Fruit fly (Drosophila melanogaster) whole organism, prepupa: ENCODE data around the gene kuz.

Experiments
- Blimp-1 ChIP-seq: fragments of 200-800 bp; sonication (Bioruptor generic); optimal IDR thresholded peaks from 3 replicates; lab custom pipeline; 2017; ENCODE audit warnings: missing biosample characterization, missing genetic modification characterization, mild to moderate bottlenecking, moderate library complexity, missing genetic modification reagents
- CG10669 ChIP-seq: fragments of 200-800 bp; sonication (Bioruptor generic); optimal IDR thresholded peaks from 3 replicates; lab custom pipeline; 2018; ENCODE audit warnings: missing biosample characterization, mild to moderate bottlenecking, missing genetic modification characterization, moderate library complexity
- CG11294 ChIP-seq: fragments of 200-800 bp; sonication (Bioruptor generic); IDR thresholded peaks from 2 replicates; pipeline ENCODE4 v1.3.6; 2022; ENCODE audit warnings: missing biosample characterization, missing genetic modification characterization
- CG11902 ChIP-seq: fragments of 200-800 bp; sonication (Bioruptor generic); optimal IDR thresholded peaks from 3 replicates; lab custom pipeline; 2016; ENCODE audit warnings: missing biosample characterization, missing genetic modification characterization
- CG15336 ChIP-seq: fragments of 200-800 bp; sonication (Bioruptor generic); IDR thresholded peaks from 2 replicates; pipeline ENCODE4 v1.3.6; 2022; ENCODE audit warnings: missing biosample characterization, missing genetic modification characterization
- CG16779 ChIP-seq: fragments of 200-800 bp; sonication (Bioruptor generic); optimal IDR thresholded peaks from 3 replicates; lab custom pipeline; 2017; ENCODE audit warnings: missing biosample characterization, mild to moderate bottlenecking, missing genetic modification characterization
- CG3032 ChIP-seq: fragments of 200-800 bp; optimal IDR thresholded peaks from 2 replicates; lab custom pipeline; 2019; ENCODE audit warnings: missing biosample characterization, mild to moderate bottlenecking, missing genetic modification characterization, moderate library complexity
- CG31627 ChIP-seq: fragments of 200-800 bp; sonication (Bioruptor generic); optimal IDR thresholded peaks from 3 replicates; lab custom pipeline; 2016; ENCODE audit warnings: missing biosample characterization, missing genetic modification characterization
- CG32006 ChIP-seq: fragments of 200-800 bp; sonication (Bioruptor generic); optimal IDR thresholded peaks from 3 replicates; lab custom pipeline; 2017; ENCODE audit warnings: missing biosample characterization, mild to moderate bottlenecking, missing genetic modification characterization
- CG34406 ChIP-seq: fragments of 200-800 bp; sonication (Bioruptor generic); optimal IDR thresholded peaks from 3 replicates; lab custom pipeline; 2016; ENCODE audit warnings: missing biosample characterization, missing genetic modification characterization
- CG3919 ChIP-seq: fragments of 200-800 bp; sonication (Bioruptor generic); optimal IDR thresholded peaks from 3 replicates; lab custom pipeline; 2016; ENCODE audit warnings: missing biosample characterization, missing genetic modification characterization
- CG6276 ChIP-seq: fragments of 200-800 bp; sonication (Bioruptor generic); optimal IDR thresholded peaks from 2 replicates; lab custom pipeline; 2017; ENCODE audit warnings: missing biosample characterization, mild to moderate bottlenecking, missing genetic modification characterization
- CG6792 ChIP-seq: fragments of 200-800 bp; sonication (Bioruptor generic); optimal IDR thresholded peaks from 3 replicates; lab custom pipeline; 2016; ENCODE audit warnings: missing biosample characterization, missing genetic modification characterization
- CG6808 ChIP-seq: fragments of 200-800 bp; sonication (Bioruptor generic); optimal IDR thresholded peaks from 3 replicates; lab custom pipeline; 2017; ENCODE audit warnings: missing biosample characterization, missing genetic modification characterization, mild to moderate bottlenecking, moderate library complexity, missing genetic modification reagents
- CG6854 ChIP-seq: fragments of 200-800 bp; sonication (Bioruptor generic); optimal IDR thresholded peaks from 2 replicates; lab custom pipeline; 2017; ENCODE audit warnings: missing biosample characterization, mild to moderate bottlenecking, missing genetic modification characterization
- CG7368 ChIP-seq: fragments of 200-800 bp; sonication (Bioruptor generic); optimal IDR thresholded peaks from 3 replicates; lab custom pipeline; 2016; ENCODE audit warnings: missing biosample characterization, missing genetic modification characterization
- CG8119 ChIP-seq: fragments of 200-800 bp; sonication (Bioruptor generic); IDR thresholded peaks from 3 replicates; pipeline ENCODE4 v1.3.6; 2022; ENCODE audit warnings: missing biosample characterization, missing genetic modification characterization
- CG8319 ChIP-seq: fragments of 200-800 bp; sonication (Bioruptor generic); optimal IDR thresholded peaks from 3 replicates; lab custom pipeline; 2016; ENCODE audit warnings: missing biosample characterization, missing genetic modification characterization
- CG8632 ChIP-seq: fragments of 200-800 bp; sonication (Bioruptor generic); optimal IDR thresholded peaks from 3 replicates; lab custom pipeline; 2016; ENCODE audit warnings: missing biosample characterization, missing genetic modification characterization
- CG9139 ChIP-seq: fragments of 200-800 bp; sonication (Bioruptor generic); optimal IDR thresholded peaks from 3 replicates; lab custom pipeline; 2017; ENCODE audit warnings: missing biosample characterization, mild to moderate bottlenecking, missing genetic modification characterization
- Eip75B ChIP-seq: fragments of 200-800 bp; sonication (Bioruptor generic); optimal IDR thresholded peaks from 3 replicates; lab custom pipeline; 2016; ENCODE audit warnings: missing biosample characterization, missing genetic modification characterization
- Eip78C ChIP-seq: fragments of 200-800 bp; sonication (Bioruptor generic); peaks from one replicate; lab custom pipeline; 2016; ENCODE audit warnings: missing biosample characterization, missing genetic modification characterization
- Ets21C ChIP-seq: fragments of 200-800 bp; sonication (Bioruptor generic); optimal IDR thresholded peaks from 3 replicates; lab custom pipeline; 2016; ENCODE audit warnings: missing biosample characterization, missing genetic modification characterization
- Ets96B ChIP-seq: fragments of 200-800 bp; optimal IDR thresholded peaks from 2 replicates; lab custom pipeline; 2019; ENCODE audit warnings: missing biosample characterization, mild to moderate bottlenecking, missing genetic modification characterization, moderate library complexity
- Hr38 ChIP-seq: sonication (Bioruptor generic); optimal IDR thresholded peaks from 2 replicates; lab custom pipeline; 2016; ENCODE audit warnings: missing biosample characterization, missing genetic modification characterization
- Hr39 ChIP-seq: fragments of 200-800 bp; sonication (Bioruptor generic); optimal IDR thresholded peaks from 2 replicates; lab custom pipeline; 2016; ENCODE audit warnings: missing biosample characterization, missing genetic modification characterization
- Lpt ChIP-seq: fragments of 200-800 bp; sonication (Bioruptor generic); optimal IDR thresholded peaks from 3 replicates; lab custom pipeline; 2016; ENCODE audit warnings: missing biosample characterization, missing genetic modification characterization
- Met ChIP-seq: fragments of 200-800 bp; sonication (Bioruptor generic); optimal IDR thresholded peaks from 3 replicates; lab custom pipeline; 2016; ENCODE audit warnings: missing biosample characterization, missing genetic modification characterization
- OdsH ChIP-seq: fragments of 200-800 bp; sonication (Bioruptor generic); optimal IDR thresholded peaks from 3 replicates; lab custom pipeline; 2016; ENCODE audit warnings: missing biosample characterization, missing genetic modification characterization
- Smox ChIP-seq: fragments of 200-800 bp; sonication (Bioruptor generic); optimal IDR thresholded peaks from 3 replicates; lab custom pipeline; 2016; ENCODE audit warnings: missing biosample characterization, missing genetic modification characterization
- Sox102F ChIP-seq: fragments of 200-800 bp; sonication (Bioruptor generic); optimal IDR thresholded peaks from 2 replicates; lab custom pipeline; 2016; ENCODE audit warnings: missing biosample characterization, mild to moderate bottlenecking, missing genetic modification characterization
- Sox14 ChIP-seq: fragments of 200-800 bp; sonication (Bioruptor generic); optimal IDR thresholded peaks from 3 replicates; lab custom pipeline; 2016; ENCODE audit warnings: missing biosample characterization, missing genetic modification characterization
- Sox15 ChIP-seq: fragments of 200-800 bp; sonication (Bioruptor generic); optimal IDR thresholded peaks from 3 replicates; lab custom pipeline; 2016; ENCODE audit warnings: missing biosample characterization, missing genetic modification characterization
- achi ChIP-seq: fragments of 200-800 bp; sonication (Bioruptor generic); optimal IDR thresholded peaks from 3 replicates; lab custom pipeline; 2016; ENCODE audit warnings: missing biosample characterization, missing genetic modification characterization
- acj6 ChIP-seq: fragments of 200-800 bp; sonication (Bioruptor generic); optimal IDR thresholded peaks from 3 replicates; lab custom pipeline; 2016; ENCODE audit warnings: missing biosample characterization, missing genetic modification characterization
- cyc ChIP-seq: fragments of 200-800 bp; sonication (Bioruptor generic); optimal IDR thresholded peaks from 3 replicates; lab custom pipeline; 2016; ENCODE audit warnings: missing biosample characterization, missing genetic modification characterization
- dac ChIP-seq: fragments of 200-800 bp; sonication (Bioruptor generic); optimal IDR thresholded peaks from 2 replicates; lab custom pipeline; 2017; ENCODE audit warnings: missing biosample characterization, mild to moderate bottlenecking, missing genetic modification characterization
- dsx ChIP-seq: fragments of 200-800 bp; optimal IDR thresholded peaks from 3 replicates; lab custom pipeline; 2019; ENCODE audit warnings: missing biosample characterization, mild to moderate bottlenecking, missing genetic modification characterization, moderate library complexity; ENCODE audit not compliant: poor library complexity, severe bottlenecking
- eg ChIP-seq: fragments of 200-800 bp; sonication (Bioruptor generic); IDR thresholded peaks from 3 replicates; pipeline ENCODE4 v1.3.6; 2022; ENCODE audit warnings: missing biosample characterization, missing genetic modification characterization
- esn ChIP-seq: fragments of 200-800 bp; sonication (Bioruptor generic); optimal IDR thresholded peaks from 2 replicates; lab custom pipeline; 2016; ENCODE audit warnings: missing biosample characterization, mild to moderate bottlenecking, missing genetic modification characterization, moderate library complexity
- fd59A ChIP-seq: fragments of 200-800 bp; sonication (Bioruptor generic); optimal IDR thresholded peaks from 2 replicates; lab custom pipeline; 2017; ENCODE audit warnings: missing biosample characterization, mild to moderate bottlenecking, missing genetic modification characterization, missing genetic modification reagents
- fd85E ChIP-seq: fragments of 200-800 bp; sonication (Bioruptor generic); optimal IDR thresholded peaks from 3 replicates; lab custom pipeline; 2016; ENCODE audit warnings: missing biosample characterization, missing genetic modification characterization
- fkh ChIP-seq: fragments of 200-800 bp; sonication (Bioruptor generic); optimal IDR thresholded peaks from 3 replicates; lab custom pipeline; 2017; ENCODE audit warnings: missing biosample characterization, mild to moderate bottlenecking, missing genetic modification characterization, moderate library complexity
- lz ChIP-seq: fragments of 200-800 bp; sonication (Bioruptor generic); optimal IDR thresholded peaks from 3 replicates; lab custom pipeline; 2016; ENCODE audit warnings: missing biosample characterization, missing genetic modification characterization
- net ChIP-seq: fragments of 200-800 bp; sonication (Bioruptor generic); optimal IDR thresholded peaks from 3 replicates; lab custom pipeline; 2016; ENCODE audit warnings: missing biosample characterization, missing genetic modification characterization
- pdm3 ChIP-seq: fragments of 200-800 bp; sonication (Bioruptor generic); optimal IDR thresholded peaks from 3 replicates; lab custom pipeline; 2016; ENCODE audit warnings: missing biosample characterization, missing genetic modification characterization
- salr ChIP-seq, 2 experiments: fragments of 200-800 bp; sonication (Bioruptor generic); optimal IDR thresholded peaks; 3 replicates each; lab custom pipeline; 2016 to 2018; ENCODE audit warnings: missing biosample characterization in 2 of 2, missing genetic modification characterization in 2 of 2, mild to moderate bottlenecking in 1 of 2
- spab ChIP-seq: fragments of 200-800 bp; sonication (Bioruptor generic); optimal IDR thresholded peaks from 2 replicates; lab custom pipeline; 2017; ENCODE audit warnings: missing biosample characterization, mild to moderate bottlenecking, missing genetic modification characterization, missing genetic modification reagents
- ss ChIP-seq, 2 experiments: fragments of 200-800 bp; sonication (Bioruptor generic); optimal IDR thresholded peaks; 2 replicates in 1 of 2; 3 replicates in 1 of 2; lab custom pipeline; 2017 to 2018; ENCODE audit warnings: mild to moderate bottlenecking in 2 of 2, missing biosample characterization in 2 of 2, missing genetic modification characterization in 2 of 2, moderate library complexity in 1 of 2
- svp ChIP-seq: fragments of 200-800 bp; sonication (Bioruptor generic); peaks from one replicate; lab custom pipeline; 2016; ENCODE audit warnings: missing biosample characterization, missing genetic modification characterization
- topi ChIP-seq: fragments of 200-800 bp; sonication (Bioruptor generic); optimal IDR thresholded peaks from 3 replicates; lab custom pipeline; 2016; ENCODE audit warnings: missing biosample characterization, missing genetic modification characterization
- vri ChIP-seq: fragments of 200-800 bp; sonication (Bioruptor generic); optimal IDR thresholded peaks from 3 replicates; lab custom pipeline; 2016; ENCODE audit warnings: missing biosample characterization, mild to moderate bottlenecking, missing genetic modification characterization

Gene kuz

DNA sequence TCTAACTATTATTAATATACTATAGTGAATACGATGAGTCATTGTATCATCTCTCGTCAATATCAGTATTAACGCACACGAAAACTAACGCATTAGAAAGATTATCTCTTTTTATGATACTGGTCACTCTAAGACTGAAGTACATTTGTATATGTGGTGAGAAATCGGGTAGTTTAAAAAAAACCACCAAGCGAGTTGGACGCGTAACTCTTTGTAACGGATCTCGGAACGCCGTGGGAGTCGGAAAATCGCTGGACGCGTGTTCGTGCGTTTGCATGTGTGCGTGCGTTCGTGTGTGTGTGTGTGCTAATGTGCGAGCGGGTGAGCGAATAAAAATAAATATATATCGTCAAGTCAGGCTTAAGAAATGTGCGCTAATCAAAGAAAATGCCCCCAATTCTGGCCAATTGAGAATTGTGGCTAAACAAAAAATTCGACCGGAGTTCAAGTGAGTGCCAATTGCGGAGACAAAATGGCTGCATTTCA, at the start of gene kuz:
Gene kuz, plus strand, starts transcription at position 167 of the 486 bp plus-strand sequence.
- no peak for TF ChIP-seq salr (GFP tag; optimal IDR thresholded peaks at IDR 0.05; lab: Kevin White, UChicago)
- no peak for TF ChIP-seq spab
- TF ChIP-seq Met (GFP tag; lab: Kevin White, UChicago) = peak; percentile 11
- no peak for TF ChIP-seq CG8632 (GFP tag; lab: Kevin White, UChicago)
- TF ChIP-seq Eip78C = peak; percentile 89
- peak; percentile 34 to 62 for TF ChIP-seq ss (GFP tag; optimal IDR thresholded peaks at IDR 0.05; lab: Kevin White, UChicago)
- TF ChIP-seq CG10669 = peak; percentile 6
- no peak for TF ChIP-seq Hr39
- peak; percentile 57; the same call in 1 of the 3 replicates for TF ChIP-seq eg (GFP tag; lab: Robert Waterston, UW)
- no peak for TF ChIP-seq CG34406
- TF ChIP-seq Hr38 (GFP tag; lab: Kevin White, UChicago) = no peak
- peak; percentile 67 for TF ChIP-seq CG6854 (GFP tag; lab: Kevin White, UChicago)
- TF ChIP-seq OdsH (GFP tag; lab: Kevin White, UChicago) = no peak
- TF ChIP-seq CG11294 = no peak
- peak; percentile 77 for TF ChIP-seq vri
- no peak for TF ChIP-seq Ets21C
- TF ChIP-seq Blimp-1 = no peak
- peak; percentile 27 for TF ChIP-seq achi (GFP tag; lab: Kevin White, UChicago)
- peak; percentile 43 for TF ChIP-seq Sox14
- no peak for TF ChIP-seq dac (GFP tag; lab: Kevin White, UChicago)
- TF ChIP-seq CG6808 (GFP tag; lab: Kevin White, UChicago) = no peak
- no peak for TF ChIP-seq fd85E (GFP tag; lab: Kevin White, UChicago)
- peak; percentile 29 for TF ChIP-seq pdm3 (GFP tag; lab: Kevin White, UChicago)
- TF ChIP-seq CG6792 = no peak
- peak; percentile 16 for TF ChIP-seq net (GFP tag; lab: Kevin White, UChicago)
- TF ChIP-seq svp = peak; percentile 72
- no peak for TF ChIP-seq CG7368 (GFP tag; lab: Kevin White, UChicago)
- peak; percentile 6 for TF ChIP-seq CG16779 (tag; lab: Kevin White, UChicago)
- TF ChIP-seq esn (GFP tag; lab: Kevin White, UChicago) = no peak
- TF ChIP-seq Lpt (GFP tag; lab: Kevin White, UChicago) = peak; percentile 9
- peak; percentile 44 for TF ChIP-seq dsx (GFP tag; lab: Kevin White, UChicago)
- no peak for TF ChIP-seq lz (GFP tag; lab: Kevin White, UChicago)
- TF ChIP-seq acj6 (GFP tag; lab: Kevin White, UChicago) = no peak
- TF ChIP-seq CG8119 (GFP tag; lab: Robert Waterston, UW) = no peak
- peak; percentile 4 for TF ChIP-seq CG9139 (GFP tag; lab: Kevin White, UChicago)
- TF ChIP-seq cyc (GFP tag; lab: Kevin White, UChicago) = peak; percentile 9
- no peak for TF ChIP-seq fd59A (GFP tag; lab: Kevin White, UChicago)
- peak; percentile 38 for TF ChIP-seq CG3919 (GFP tag; lab: Kevin White, UChicago)
- TF ChIP-seq CG15336 (GFP tag; lab: Robert Waterston, UW) = peak; percentile 29; the same call in 1 of the 2 replicates
- peak; percentile 59 for TF ChIP-seq fkh (GFP tag; lab: Kevin White, UChicago)
- no peak for TF ChIP-seq Sox15 (GFP tag; lab: Kevin White, UChicago)
- no peak for TF ChIP-seq CG11902 (GFP tag; lab: Kevin White, UChicago)
- TF ChIP-seq Smox (GFP tag; lab: Kevin White, UChicago) = no peak
- no peak for TF ChIP-seq topi (GFP tag; lab: Kevin White, UChicago)
- no peak for TF ChIP-seq Eip75B (GFP tag; lab: Kevin White, UChicago)
- peak; percentile 49 for TF ChIP-seq Sox102F (GFP tag; lab: Kevin White, UChicago)
- TF ChIP-seq CG3032 (tag; lab: Kevin White, UChicago) = peak; percentile 18
- TF ChIP-seq CG6276 (GFP tag; lab: Kevin White, UChicago) = no peak
- no peak for TF ChIP-seq CG31627 (GFP tag; lab: Kevin White, UChicago)
- TF ChIP-seq CG32006 (GFP tag; lab: Kevin White, UChicago) = no peak
- no peak for TF ChIP-seq Ets96B
- no peak for TF ChIP-seq CG8319
